Worm (Caenorhabditis elegans): ENCODE measurements around the gene T10B5.7.

Gene T10B5.7

DNA sequence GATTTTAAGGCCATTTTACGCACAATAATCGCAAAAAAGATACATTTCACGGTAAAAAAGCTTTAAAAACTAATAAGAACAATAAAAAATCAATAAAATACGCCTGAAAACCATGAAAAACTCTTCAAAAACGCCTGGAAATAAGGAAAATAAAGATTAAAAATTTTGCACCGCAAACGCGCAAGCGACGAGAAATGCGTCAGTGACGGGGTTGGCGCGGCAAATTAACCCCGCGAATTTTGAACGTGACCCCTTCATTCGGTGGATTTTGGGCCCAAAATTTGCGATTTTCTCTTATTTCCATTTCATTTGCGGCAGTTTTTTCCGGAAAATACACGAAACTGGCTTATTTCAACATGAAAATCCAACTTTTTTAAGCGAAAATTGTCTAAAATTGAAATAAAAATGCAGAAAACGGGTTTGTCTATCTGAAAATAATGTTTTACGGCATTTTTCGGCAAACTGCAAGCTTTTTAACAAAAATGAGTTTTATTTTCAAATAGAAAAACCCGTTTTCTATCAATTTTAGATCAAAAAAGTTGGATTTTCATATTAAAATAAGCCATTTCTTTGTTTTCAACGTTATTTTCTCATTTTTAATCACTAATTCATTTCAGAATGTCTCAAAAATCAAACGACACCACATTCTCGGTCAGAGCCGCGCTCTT, 22.7 kb downstream of the T10B5.7 start, which contains the start of gene knl-3 (continued):
- TF ChIP-seq egl-43 (GFP tag; IDR thresholded peaks at IDR 0.05), result peak; percentile 79
- no peak for TF ChIP-seq mxl-2 (GFP tag; conservative IDR thresholded peaks at IDR 0.05)
- TF ChIP-seq ceh-44 (GFP tag; IDR thresholded peaks at IDR 0.05), result peak; percentile 42; the same call in 1 of the 2 replicates
- peak; percentile 44 for TF ChIP-seq snpc-4 (tag; optimal IDR thresholded peaks at IDR 0.05)
- no peak for TF ChIP-seq egl-27 (tag; optimal IDR thresholded peaks at IDR 0.05)
- TF ChIP-seq lsy-2 (tag; optimal IDR thresholded peaks at IDR 0.05), result peak; percentile 32 to 91
- TF ChIP-seq D1046.2 (GFP tag; IDR thresholded peaks at IDR 0.05), result peak; percentile 72
- TF ChIP-seq nhr-48 (tag; optimal IDR thresholded peaks at IDR 0.05), result peak; percentile 40
- peak; percentile 68 for TF ChIP-seq fkh-10 (GFP tag; optimal IDR thresholded peaks at IDR 0.05)
- TF ChIP-seq ctbp-1 (GFP tag; IDR thresholded peaks at IDR 0.05), result peak; percentile 80
- no peak for TF ChIP-seq aly-2 (tag; optimal IDR thresholded peaks at IDR 0.05)
- TF ChIP-seq Y48G9A.11 (GFP tag; IDR thresholded peaks at IDR 0.05), result peak; percentile 84
- peak; percentile 66 for TF ChIP-seq F10B5.3 (tag; optimal IDR thresholded peaks at IDR 0.05)
- peak; percentile 87 for TF ChIP-seq rbr-2 (tag; optimal IDR thresholded peaks at IDR 0.05)
- peak; percentile 93 for TF ChIP-seq arid-1 (GFP tag; conservative IDR thresholded peaks at IDR 0.05)
- peak; percentile 89 for TF ChIP-seq nhr-42 (GFP tag; IDR thresholded peaks at IDR 0.05)
- peak; percentile 79 for TF ChIP-seq dmd-6 (GFP tag; IDR thresholded peaks at IDR 0.05)
- TF ChIP-seq saeg-2 (GFP tag; IDR thresholded peaks at IDR 0.05), result peak; percentile 78
- TF ChIP-seq aha-1 (tag), result peak; percentile 46
- no peak; the same call in 1 of the 2 replicates for TF ChIP-seq set-16 (GFP tag; IDR thresholded peaks at IDR 0.05)
- peak; percentile 70 for TF ChIP-seq ztf-7 (tag; optimal IDR thresholded peaks at IDR 0.05)
- peak in 1 of 2 experiments; percentile 45 for TF ChIP-seq daf-16 (GFP tag; optimal IDR thresholded peaks at IDR 0.05)
- peak; percentile 44 for TF ChIP-seq daf-16 (tag; optimal IDR thresholded peaks at IDR 0.05)
- peak; percentile 55; the same call in 1 of the 2 replicates for TF ChIP-seq lin-1 (GFP tag; IDR thresholded peaks at IDR 0.05)
- no peak for TF ChIP-seq lir-3 (tag; optimal IDR thresholded peaks at IDR 0.05)
- peak; percentile 40 for TF ChIP-seq zfp-2 (tag; optimal IDR thresholded peaks at IDR 0.05)
- TF ChIP-seq zip-2 (tag; optimal IDR thresholded peaks at IDR 0.05), result peak; percentile 47
- TF ChIP-seq mdl-1 (tag; optimal IDR thresholded peaks at IDR 0.05), result peak in 1 of 2 experiments; percentile 32
- TF ChIP-seq hlh-11 (tag; optimal IDR thresholded peaks at IDR 0.05), result peak; percentile 81
- TF ChIP-seq spr-1 (tag; optimal IDR thresholded peaks at IDR 0.05), result peak; percentile 75
- TF ChIP-seq lin-38 (GFP tag; IDR thresholded peaks at IDR 0.05), result peak; percentile 94
- TF ChIP-seq hlh-30 (tag; optimal IDR thresholded peaks at IDR 0.05; ENCODE audit: insufficient read depth), result peak; percentile 81
- TF ChIP-seq jun-1 (tag; optimal IDR thresholded peaks at IDR 0.05), result peak; percentile 67
- TF ChIP-seq daf-12 (tag; optimal IDR thresholded peaks at IDR 0.05), result no peak
- TF ChIP-seq ceh-20 (GFP tag; IDR thresholded peaks at IDR 0.05), result peak; percentile 78
- TF ChIP-seq lin-13 (GFP tag; optimal IDR thresholded peaks at IDR 0.05), result peak; percentile 87
- TF ChIP-seq php-3 (GFP tag; IDR thresholded peaks at IDR 0.05), result peak; percentile 68
- TF ChIP-seq nhr-25 (tag; optimal IDR thresholded peaks at IDR 0.05; ENCODE audit: borderline replicate concordance, insufficient read depth), result peak; percentile 67
- peak; percentile 57 for TF ChIP-seq nhr-6 (tag; optimal IDR thresholded peaks at IDR 0.05)
- no peak for TF ChIP-seq tag-97 (GFP tag; IDR thresholded peaks at IDR 0.05)
- peak; percentile 33 for TF ChIP-seq mxl-3 (GFP tag; optimal IDR thresholded peaks at IDR 0.05)
- peak; percentile 85 for TF ChIP-seq nhr-77 (tag; optimal IDR thresholded peaks at IDR 0.05)
- TF ChIP-seq mdt-29 (GFP tag; IDR thresholded peaks at IDR 0.05), result peak; percentile 77; the same call in 1 of the 2 replicates
- peak; percentile 87 for TF ChIP-seq nhr-102 (tag; optimal IDR thresholded peaks at IDR 0.05)
- TF ChIP-seq dpl-1 (GFP tag; optimal IDR thresholded peaks at IDR 0.05), result peak; percentile 98
- no peak for TF ChIP-seq Y105C5A.15 (GFP tag; IDR thresholded peaks at IDR 0.05)
- TF ChIP-seq unc-130 (GFP tag; optimal IDR thresholded peaks at IDR 0.05), result peak; percentile 85
